Fruit fly (Drosophila melanogaster): Measurements from ENCODE around the gene cnc.

The cnc gene

dm6 chr3R:23144654-23145053 is 81.9 kb downstream of the cnc start (continued):
- TF ChIP-seq achi (GFP tag; optimal IDR thresholded peaks at IDR 0.05), result peak; percentile 11
- peak; percentile 42 for TF ChIP-seq svp (GFP tag)
- TF ChIP-seq Met (GFP tag; optimal IDR thresholded peaks at IDR 0.05), result peak; percentile 46
- TF ChIP-seq Sox15 (GFP tag; optimal IDR thresholded peaks at IDR 0.05), result no peak
- TF ChIP-seq fkh (GFP tag; optimal IDR thresholded peaks at IDR 0.05), result no peak
- TF ChIP-seq Hr4 (GFP tag; optimal IDR thresholded peaks at IDR 0.05), result peak; percentile 21
- TF ChIP-seq Sox102F (GFP tag; optimal IDR thresholded peaks at IDR 0.05), result peak; percentile 41
- TF ChIP-seq lz (GFP tag; optimal IDR thresholded peaks at IDR 0.05), result peak; percentile 1
- TF ChIP-seq CG6276 (GFP tag; optimal IDR thresholded peaks at IDR 0.05), result no peak
- no peak for TF ChIP-seq fd59A (GFP tag; optimal IDR thresholded peaks at IDR 0.05)
- no peak for TF ChIP-seq spab (GFP tag; optimal IDR thresholded peaks at IDR 0.05)
- no peak for TF ChIP-seq Hr38 (GFP tag; optimal IDR thresholded peaks at IDR 0.05)
- no peak for TF ChIP-seq CG6792 (GFP tag; optimal IDR thresholded peaks at IDR 0.05)
- no peak for TF ChIP-seq CG9139 (GFP tag; optimal IDR thresholded peaks at IDR 0.05)
- no peak for TF ChIP-seq CG11902 (GFP tag; optimal IDR thresholded peaks at IDR 0.05)
- TF ChIP-seq topi (GFP tag; optimal IDR thresholded peaks at IDR 0.05), result peak; percentile 33
- TF ChIP-seq cyc (GFP tag; optimal IDR thresholded peaks at IDR 0.05), result no peak
- TF ChIP-seq CG3032 (tag; optimal IDR thresholded peaks at IDR 0.05), result no peak
- TF ChIP-seq CG6808 (GFP tag; optimal IDR thresholded peaks at IDR 0.05), result peak; percentile 48
- peak; percentile 3 for TF ChIP-seq net (GFP tag; optimal IDR thresholded peaks at IDR 0.05)
- TF ChIP-seq salr (GFP tag; optimal IDR thresholded peaks at IDR 0.05), result no peak
- TF ChIP-seq acj6 (GFP tag; optimal IDR thresholded peaks at IDR 0.05), result peak; percentile 19
- TF ChIP-seq fd85E (GFP tag; optimal IDR thresholded peaks at IDR 0.05), result no peak
- no peak for TF ChIP-seq dac (GFP tag; optimal IDR thresholded peaks at IDR 0.05)
- TF ChIP-seq CG10631 (GFP tag; optimal IDR thresholded peaks at IDR 0.05), result no peak
- TF ChIP-seq esn (GFP tag; optimal IDR thresholded peaks at IDR 0.05), result peak; percentile 46
- peak; percentile 15 for TF ChIP-seq Ets96B (tag; optimal IDR thresholded peaks at IDR 0.05)
- peak; percentile 42; the same call in 1 of the 2 replicates for TF ChIP-seq CG15336 (GFP tag; IDR thresholded peaks at IDR 0.05)
- TF ChIP-seq eg (GFP tag; IDR thresholded peaks at IDR 0.05), result no peak

dm6 chr3R:23143440-23143839 is 83.1 kb downstream of the cnc start:
- no peak for TF ChIP-seq Eip78C (GFP tag)
- no peak for TF ChIP-seq Met (GFP tag; optimal IDR thresholded peaks at IDR 0.05)
- no peak for TF ChIP-seq Gug (GFP tag; IDR thresholded peaks at IDR 0.05)
- TF ChIP-seq Ets96B (tag; optimal IDR thresholded peaks at IDR 0.05), result no peak
- no peak for TF ChIP-seq Smox (GFP tag; optimal IDR thresholded peaks at IDR 0.05)
- TF ChIP-seq CG6808 (GFP tag; optimal IDR thresholded peaks at IDR 0.05), result no peak
- no peak for TF ChIP-seq Blimp-1 (GFP tag; optimal IDR thresholded peaks at IDR 0.05)
- no peak for TF ChIP-seq Sox14 (GFP tag; optimal IDR thresholded peaks at IDR 0.05)
- no peak for TF ChIP-seq spab (GFP tag; optimal IDR thresholded peaks at IDR 0.05)
- no peak for TF ChIP-seq Lpt (GFP tag; optimal IDR thresholded peaks at IDR 0.05)
- no peak for TF ChIP-seq salr (GFP tag; optimal IDR thresholded peaks at IDR 0.05)
- no peak for TF ChIP-seq dsx (GFP tag; optimal IDR thresholded peaks at IDR 0.05; ENCODE audit: poor library complexity, severe bottlenecking)
- TF ChIP-seq CG34406 (GFP tag; optimal IDR thresholded peaks at IDR 0.05), result no peak
- TF ChIP-seq CG6854 (GFP tag; optimal IDR thresholded peaks at IDR 0.05), result no peak
- no peak for TF ChIP-seq CG8319 (GFP tag; optimal IDR thresholded peaks at IDR 0.05)
- no peak for TF ChIP-seq CG3032 (tag; optimal IDR thresholded peaks at IDR 0.05)
- no peak for TF ChIP-seq CG6163 (GFP tag; IDR thresholded peaks at IDR 0.05)
- no peak for TF ChIP-seq CG10669 (GFP tag; optimal IDR thresholded peaks at IDR 0.05)
- TF ChIP-seq acj6 (GFP tag; optimal IDR thresholded peaks at IDR 0.05), result no peak
- TF ChIP-seq fkh (GFP tag; optimal IDR thresholded peaks at IDR 0.05), result no peak
